Worm (Caenorhabditis elegans) whole organism, L1 larva: ENCODE data around the gene W06A7.4.
A peak's percentile ranks its signal among the peaks of the same experiment; 100 is the strongest.
"Not testable (repeated sequence)": the region's sequence is repeated elsewhere in the genome, so short reads cannot be mapped to it uniquely, and the experiment has no call there.

ENCODE experiments used
- blmp-1 ChIP-seq: fragments of 150-350 bp; optimal IDR thresholded peaks from 2 replicates; lab custom pipeline; 2014; ENCODE audit warnings: missing biosample characterization, missing genetic modification characterization
- efl-1 ChIP-seq, 4 experiments: fragments of 150-350 bp; optimal IDR thresholded peaks in 3 of 4; peaks in 1 of 4; 1 replicate in 1 of 4; 2 replicates in 3 of 4; lab custom pipeline; 2014; ENCODE audit warnings: missing biosample characterization in 2 of 4, missing genetic modification characterization in 2 of 4, missing genetic modification reagents in 2 of 4
- elt-2 ChIP-seq: sonication (generic microtip); optimal IDR thresholded peaks from 2 replicates; lab custom pipeline; 2016; ENCODE audit warnings: missing genetic modification characterization, mild to moderate bottlenecking, inconsistent platforms, missing compliant biosample characterization, missing genetic modification reagents
- fkh-4 ChIP-seq: sonication (generic microtip); optimal IDR thresholded peaks from 2 replicates; lab custom pipeline; 2016; ENCODE audit warnings: missing compliant biosample characterization, missing genetic modification characterization, borderline replicate concordance
- lin-14 ChIP-seq: fragments of 200-800 bp; sonication (Bioruptor generic); optimal IDR thresholded peaks from 2 replicates; lab custom pipeline; 2018; ENCODE audit warnings: mild to moderate bottlenecking, missing genetic modification characterization, moderate library complexity, missing compliant biosample characterization
- lir-3 ChIP-seq: sonication (generic microtip); optimal IDR thresholded peaks from 2 replicates; lab custom pipeline; 2016; ENCODE audit warnings: mild to moderate bottlenecking, missing genetic modification characterization, moderate library complexity, missing compliant biosample characterization; ENCODE audit not compliant: poor library complexity
- mef-2 ChIP-seq: fragments of 150-350 bp; optimal IDR thresholded peaks from 2 replicates; lab custom pipeline; 2014; ENCODE audit warnings: missing biosample characterization, missing genetic modification characterization
- nhr-12 ChIP-seq: sonication (generic microtip); optimal IDR thresholded peaks from 2 replicates; lab custom pipeline; 2017; ENCODE audit warnings: missing biosample characterization, missing genetic modification characterization
- nhr-20 ChIP-seq: sonication (generic microtip); optimal IDR thresholded peaks from 2 replicates; lab custom pipeline; 2016; ENCODE audit warnings: mild to moderate bottlenecking, missing genetic modification characterization, missing compliant biosample characterization
- nhr-71 ChIP-seq: sonication (generic microtip); optimal IDR thresholded peaks from 2 replicates; lab custom pipeline; 2016; ENCODE audit warnings: mild to moderate bottlenecking, missing genetic modification characterization, moderate library complexity, missing compliant biosample characterization
- nhr-85 ChIP-seq: sonication (generic microtip); peaks from one replicate; lab custom pipeline; 2016; ENCODE audit warnings: missing genetic modification characterization, inconsistent platforms, missing compliant biosample characterization
- tbx-2 ChIP-seq: sonication (generic microtip); optimal IDR thresholded peaks from 2 replicates; lab custom pipeline; 2016; ENCODE audit warnings: missing genetic modification characterization, missing compliant biosample characterization
- unc-130 ChIP-seq: fragments of 150-350 bp; optimal IDR thresholded peaks from 2 replicates; lab custom pipeline; 2017; ENCODE audit warnings: missing biosample characterization, missing genetic modification characterization, inconsistent platforms
- zip-4 ChIP-seq: fragments of 200-800 bp; sonication (Bioruptor generic); optimal IDR thresholded peaks from 2 replicates; lab custom pipeline; 2018; ENCODE audit warnings: mild to moderate bottlenecking, missing genetic modification characterization, moderate library complexity, missing compliant biosample characterization

The W06A7.4 gene

ce11 chrV:14876724-14877123, 52.5 kb downstream of the W06A7.4 start, which contains the start of gene ZC412.10:
Gene ZC412.10, minus strand, starts transcription at chrV:14876824.
- TF ChIP-seq tbx-2, fkh-4, nhr-71 (tag; lab: Kevin White, UChicago): not testable (repeated sequence)

DNA sequence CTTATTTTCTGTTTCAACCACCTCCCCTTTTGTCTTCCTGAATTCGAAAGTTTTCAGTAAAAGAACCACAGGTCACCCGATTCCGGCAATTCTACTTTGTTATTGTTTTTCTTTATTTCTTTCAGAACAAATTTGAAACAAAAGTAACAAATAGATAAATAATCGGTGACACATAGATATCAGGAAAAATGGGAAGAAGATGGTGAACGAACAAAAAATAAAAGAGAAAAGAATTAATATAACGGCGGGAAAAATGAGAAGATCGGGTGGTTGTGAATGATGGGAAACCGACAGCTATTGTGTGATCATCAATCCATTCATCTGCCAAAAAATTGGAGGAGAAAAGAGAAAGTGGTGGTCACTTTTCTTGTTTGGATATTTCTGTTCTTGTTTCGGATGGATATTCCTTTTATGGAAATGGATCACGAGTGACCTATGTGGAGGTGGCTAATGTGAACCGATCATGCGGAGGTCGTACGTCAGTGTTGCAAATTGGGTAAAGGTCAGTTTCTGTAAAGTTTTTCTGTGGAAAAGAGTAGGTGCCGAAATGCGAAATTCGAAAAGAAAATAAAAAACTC, 53.1 kb downstream of the W06A7.4 start:
- TF ChIP-seq elt-2: no peak
- TF ChIP-seq zip-4 (GFP tag; lab: Kevin White, UChicago): no peak
- TF ChIP-seq unc-130 (tag; lab: Kevin White, UChicago): no peak
- TF ChIP-seq nhr-20: no peak
- no peak for TF ChIP-seq mef-2 (tag; lab: Kevin White, UChicago)
- TF ChIP-seq lin-14 (GFP tag; lab: Kevin White, UChicago): peak; percentile 8
- TF ChIP-seq lir-3 (tag; lab: Kevin White, UChicago): no peak
- peak; percentile 95 for TF ChIP-seq blmp-1 (tag; lab: Kevin White, UChicago)
- TF ChIP-seq nhr-12 (tag; lab: Kevin White, UChicago): no peak
- peak; percentile 3 for TF ChIP-seq nhr-85 (tag; lab: Kevin White, UChicago)
- no peak for TF ChIP-seq efl-1 (optimal IDR thresholded peaks at IDR 0.05; lab: Kevin White, UChicago)
- peak in 1 of 2 experiments; percentile 73 for TF ChIP-seq efl-1 (GFP tag; optimal IDR thresholded peaks at IDR 0.05 in 1 of 2; lab: Kevin White, UChicago)
- no peak for TF ChIP-seq nhr-71 (tag; lab: Kevin White, UChicago)
